Worm (Caenorhabditis elegans): ENCODE data around the gene feh-1.

- no peak for TF ChIP-seq skn-1 (tag; optimal IDR thresholded peaks at IDR 0.05)
- no peak for TF ChIP-seq fkh-10 (GFP tag; optimal IDR thresholded peaks at IDR 0.05)
- TF ChIP-seq dpl-1 (GFP tag; optimal IDR thresholded peaks at IDR 0.05): no peak
- TF ChIP-seq ceh-28 (tag; optimal IDR thresholded peaks at IDR 0.05): no peak
These were observed 22.7 kb downstream of the feh-1 start for ce11 chrIII:2572421-2572820.
